Worm (Caenorhabditis elegans) whole organism, L2 larva: ENCODE data around the gene lgc-15.

Experiments
- C34F6.9 ChIP-seq: fragments of 150-350 bp; optimal IDR thresholded peaks from 2 replicates; lab custom pipeline; 2014; ENCODE audit warnings: missing biosample characterization, missing genetic modification characterization
- F13H6.1 ChIP-seq: sonication (generic microtip); optimal IDR thresholded peaks from 2 replicates; lab custom pipeline; 2016; ENCODE audit warnings: missing genetic modification characterization, missing compliant biosample characterization
- R02D3.7 ChIP-seq: fragments of 150-350 bp; optimal IDR thresholded peaks from 2 replicates; lab custom pipeline; 2014; ENCODE audit warnings: missing biosample characterization, missing genetic modification characterization
- Y55F3AM.14 ChIP-seq: fragments of 200-800 bp; sonication (Bioruptor generic); optimal IDR thresholded peaks from 2 replicates; lab custom pipeline; 2018; ENCODE audit warnings: mild to moderate bottlenecking, missing genetic modification characterization, missing compliant biosample characterization
- ZK546.5 ChIP-seq: sonication (generic microtip); optimal IDR thresholded peaks from 2 replicates; lab custom pipeline; 2017; ENCODE audit warnings: missing biosample characterization, missing genetic modification characterization
- alr-1 ChIP-seq: fragments of 150-350 bp; optimal IDR thresholded peaks from 2 replicates; lab custom pipeline; 2014; ENCODE audit warnings: missing biosample characterization, missing genetic modification characterization
- ama-1 ChIP-seq: fragments of 150-350 bp; optimal IDR thresholded peaks from 2 replicates; lab custom pipeline; 2018; ENCODE audit warnings: inconsistent platforms
- blmp-1 ChIP-seq: sonication (generic microtip); optimal IDR thresholded peaks from 2 replicates; lab custom pipeline; 2017; ENCODE audit warnings: missing genetic modification characterization, mild to moderate bottlenecking, missing compliant biosample characterization, antibody characterized with exemption, moderate library complexity; ENCODE audit not compliant: insufficient read depth
- ceh-82 ChIP-seq: fragments of 150-350 bp; optimal IDR thresholded peaks from 2 replicates; lab custom pipeline; 2014; ENCODE audit warnings: missing biosample characterization, missing genetic modification characterization
- crh-2 ChIP-seq: sonication (generic microtip); optimal IDR thresholded peaks from 2 replicates; lab custom pipeline; 2017; ENCODE audit warnings: missing biosample characterization, missing genetic modification characterization
- dmd-4 ChIP-seq: sonication (generic microtip); optimal IDR thresholded peaks from 2 replicates; lab custom pipeline; 2017; ENCODE audit warnings: missing biosample characterization, missing genetic modification characterization
- elt-1 ChIP-seq: fragments of 150-350 bp; optimal IDR thresholded peaks from 2 replicates; lab custom pipeline; 2014; ENCODE audit warnings: missing biosample characterization, missing genetic modification characterization
- elt-3 ChIP-seq: sonication (generic microtip); optimal IDR thresholded peaks from 2 replicates; lab custom pipeline; 2017; ENCODE audit warnings: missing biosample characterization, missing genetic modification characterization
- gmeb-1 ChIP-seq: fragments of 150-350 bp; optimal IDR thresholded peaks from 2 replicates; lab custom pipeline; 2014; ENCODE audit warnings: missing biosample characterization, missing genetic modification characterization
- lin-11 ChIP-seq: fragments of 150-350 bp; sonication (generic microtip); optimal IDR thresholded peaks from 2 replicates; lab custom pipeline; 2014; ENCODE audit warnings: missing biosample characterization, missing genetic modification characterization, inconsistent platforms, mixed read lengths
- lin-13 ChIP-seq: fragments of 150-350 bp; optimal IDR thresholded peaks from 2 replicates; lab custom pipeline; 2014; ENCODE audit warnings: missing biosample characterization, missing genetic modification reagents, missing genetic modification characterization
- lin-39 ChIP-seq: fragments of 150-350 bp; optimal IDR thresholded peaks from 2 replicates; lab custom pipeline; 2014; ENCODE audit warnings: missing biosample characterization, missing genetic modification reagents, missing genetic modification characterization
- lsy-2 ChIP-seq, 2 experiments: fragments of 150-350 bp in 1 of 2; sonication (generic microtip) in 1 of 2; optimal IDR thresholded peaks; 2 replicates each; lab custom pipeline; 2014 to 2017; ENCODE audit warnings: missing biosample characterization in 2 of 2, missing genetic modification characterization in 2 of 2
- mab-5 ChIP-seq: fragments of 150-350 bp; optimal IDR thresholded peaks from 2 replicates; lab custom pipeline; 2014; ENCODE audit warnings: missing biosample characterization, missing genetic modification characterization
- mbf-1 ChIP-seq: sonication (generic microtip); optimal IDR thresholded peaks from 2 replicates; lab custom pipeline; 2017; ENCODE audit warnings: missing biosample characterization, missing genetic modification characterization
- mdl-1 ChIP-seq, 2 experiments: fragments of 150-350 bp in 1 of 2; sonication (generic microtip) in 1 of 2; optimal IDR thresholded peaks; 2 replicates each; lab custom pipeline; 2017; ENCODE audit warnings: missing biosample characterization in 2 of 2, missing genetic modification characterization in 2 of 2
- nhr-10 ChIP-seq: sonication (generic microtip); optimal IDR thresholded peaks from 2 replicates; lab custom pipeline; 2017; ENCODE audit warnings: missing biosample characterization, missing genetic modification characterization
- nhr-12 ChIP-seq: fragments of 150-350 bp; optimal IDR thresholded peaks from 2 replicates; lab custom pipeline; 2014; ENCODE audit warnings: missing biosample characterization, missing genetic modification characterization
- nhr-129 ChIP-seq: fragments of 150-350 bp; optimal IDR thresholded peaks from 2 replicates; lab custom pipeline; 2014; ENCODE audit warnings: missing biosample characterization, missing genetic modification characterization
- nhr-21 ChIP-seq: fragments of 150-350 bp; optimal IDR thresholded peaks from 2 replicates; lab custom pipeline; 2014; ENCODE audit warnings: missing biosample characterization, missing genetic modification characterization
- nhr-237 ChIP-seq: fragments of 150-350 bp; optimal IDR thresholded peaks from 2 replicates; lab custom pipeline; 2014; ENCODE audit warnings: missing biosample characterization, missing genetic modification characterization
- nhr-25 ChIP-seq: fragments of 150-350 bp; sonication (generic microtip); optimal IDR thresholded peaks from 3 replicates; lab custom pipeline; 2014; ENCODE audit warnings: missing biosample characterization, missing genetic modification characterization
- nhr-6 ChIP-seq: fragments of 150-350 bp; optimal IDR thresholded peaks from 2 replicates; lab custom pipeline; 2014; ENCODE audit warnings: missing biosample characterization, missing genetic modification characterization
- nhr-77 ChIP-seq: fragments of 150-350 bp; optimal IDR thresholded peaks from 2 replicates; lab custom pipeline; 2014; ENCODE audit warnings: missing biosample characterization, missing genetic modification characterization
- peb-1 ChIP-seq: fragments of 150-350 bp; optimal IDR thresholded peaks from 2 replicates; lab custom pipeline; 2014; ENCODE audit warnings: missing biosample characterization, missing genetic modification characterization
- sem-4 ChIP-seq: fragments of 150-350 bp; optimal IDR thresholded peaks from 2 replicates; lab custom pipeline; 2014; ENCODE audit warnings: missing biosample characterization, missing genetic modification reagents, missing genetic modification characterization
- sma-3 ChIP-seq: sonication (generic microtip); optimal IDR thresholded peaks from 2 replicates; lab custom pipeline; 2016; ENCODE audit warnings: missing genetic modification reagents, missing genetic modification characterization, missing compliant biosample characterization
- sma-9 ChIP-seq, 2 experiments: fragments of 150-350 bp in 1 of 2; sonication (generic microtip) in 1 of 2; optimal IDR thresholded peaks; 2 replicates each; lab custom pipeline; 2014 to 2016; ENCODE audit warnings: missing genetic modification characterization in 2 of 2, mild to moderate bottlenecking in 1 of 2, missing biosample characterization in 1 of 2, missing compliant biosample characterization in 1 of 2, missing genetic modification reagents in 1 of 2, moderate library complexity in 1 of 2
- snpc-4 ChIP-seq: fragments of 150-350 bp; optimal IDR thresholded peaks from 2 replicates; lab custom pipeline; 2014; ENCODE audit warnings: missing biosample characterization, missing genetic modification characterization
- unc-39 ChIP-seq: fragments of 150-350 bp; optimal IDR thresholded peaks from 2 replicates; lab custom pipeline; 2014; ENCODE audit warnings: missing biosample characterization, missing genetic modification characterization
- unc-62 ChIP-seq: fragments of 150-350 bp; optimal IDR thresholded peaks from 2 replicates; lab custom pipeline; 2014; ENCODE audit warnings: missing biosample characterization, missing genetic modification reagents, missing genetic modification characterization
- zag-1 ChIP-seq: fragments of 150-350 bp; optimal IDR thresholded peaks from 2 replicates; lab custom pipeline; 2014; ENCODE audit warnings: missing biosample characterization, missing genetic modification characterization
- ztf-1 ChIP-seq: fragments of 200-800 bp; sonication (Bioruptor generic); conservative IDR thresholded peaks from 2 replicates; pipeline ENCODE4 v1.3.6; 2022; ENCODE audit warnings: missing genetic modification characterization, missing compliant biosample characterization
- ztf-11 ChIP-seq: sonication (generic microtip); optimal IDR thresholded peaks from 2 replicates; lab custom pipeline; 2017; ENCODE audit warnings: missing biosample characterization, missing genetic modification characterization
- ztf-4 ChIP-seq: fragments of 150-350 bp; optimal IDR thresholded peaks from 2 replicates; lab custom pipeline; 2014; ENCODE audit warnings: missing biosample characterization, missing genetic modification characterization

lgc-15 gene

DNA sequence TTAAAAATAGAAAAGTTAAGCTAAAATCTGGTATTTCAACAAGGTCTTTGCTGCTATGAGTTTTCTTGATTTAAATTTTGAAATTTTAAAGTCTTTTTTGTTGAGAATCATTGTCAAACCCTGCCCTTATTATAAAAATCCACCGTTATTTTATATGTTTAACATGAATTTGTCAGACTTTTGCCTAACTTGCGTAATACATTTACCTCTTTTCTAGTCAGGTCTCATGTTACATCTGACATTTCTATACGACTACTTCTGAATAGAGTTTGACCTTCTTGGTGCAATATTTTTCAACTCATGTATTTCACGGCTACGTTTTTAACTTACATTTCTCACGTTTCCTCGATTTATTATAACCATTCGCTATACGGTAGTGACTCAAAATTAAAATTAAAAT is at the start of gene lgc-15:
Gene lgc-15 (plus strand): TSS at position 301 of the 400 bp plus-strand sequence.
- TF ChIP-seq elt-3 (tag; lab: Kevin White, UChicago) = no peak
- no peak for TF ChIP-seq ztf-11

DNA sequence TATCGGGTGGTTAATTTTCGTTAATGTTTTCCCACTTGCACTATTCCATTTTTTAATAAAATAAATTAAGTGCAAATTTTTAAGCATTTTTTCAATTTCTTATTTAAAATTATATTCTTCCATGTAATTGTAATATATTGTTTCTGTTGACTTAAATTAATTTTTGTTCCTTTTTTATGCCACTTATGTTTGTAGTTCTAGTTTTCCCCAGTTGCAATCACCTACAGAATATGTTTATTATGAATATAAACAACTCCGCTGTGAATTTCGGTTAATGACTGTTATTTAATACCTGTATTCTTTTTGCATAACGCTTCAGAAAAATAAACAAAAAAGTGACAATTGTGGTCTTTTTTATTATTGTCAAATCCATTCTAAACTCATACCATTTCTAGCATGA is 49.2 kb upstream of the lgc-15 start, which contains the start of gene lgc-23:
Gene lgc-23 (plus strand): TSS at position 301 of the 400 bp plus-strand sequence.
- TF ChIP-seq alr-1 (tag; lab: Kevin White, UChicago) = no peak
- TF ChIP-seq lin-11 (tag; lab: Kevin White, UChicago) = no peak
- TF ChIP-seq F13H6.1 (tag; lab: Kevin White, UChicago) = no peak
- no peak for TF ChIP-seq unc-62
- TF ChIP-seq nhr-12 (tag; lab: Kevin White, UChicago) = no peak
- TF ChIP-seq unc-39 = no peak
- no peak for TF ChIP-seq sma-9 (GFP tag; optimal IDR thresholded peaks at IDR 0.05; lab: Kevin White, UChicago)
- no peak for TF ChIP-seq sma-9 (tag; optimal IDR thresholded peaks at IDR 0.05; lab: Kevin White, UChicago)
- no peak for TF ChIP-seq C34F6.9
- TF ChIP-seq nhr-6 (tag; lab: Kevin White, UChicago) = no peak
- no peak for TF ChIP-seq ZK546.5 (tag; lab: Kevin White, UChicago)
- TF ChIP-seq gmeb-1 (tag; lab: Kevin White, UChicago) = no peak
- TF ChIP-seq dmd-4 (tag; lab: Kevin White, UChicago) = no peak
- TF ChIP-seq elt-1 = no peak
- no peak for TF ChIP-seq elt-3 (tag; lab: Kevin White, UChicago)
- no peak for TF ChIP-seq lin-13
- no peak for TF ChIP-seq nhr-77 (tag; lab: Kevin White, UChicago)
- no peak for TF ChIP-seq nhr-25
- TF ChIP-seq ama-1 (lab: Kevin White, UChicago) = no peak
- TF ChIP-seq, all 48 proteins: peak for 0

DNA sequence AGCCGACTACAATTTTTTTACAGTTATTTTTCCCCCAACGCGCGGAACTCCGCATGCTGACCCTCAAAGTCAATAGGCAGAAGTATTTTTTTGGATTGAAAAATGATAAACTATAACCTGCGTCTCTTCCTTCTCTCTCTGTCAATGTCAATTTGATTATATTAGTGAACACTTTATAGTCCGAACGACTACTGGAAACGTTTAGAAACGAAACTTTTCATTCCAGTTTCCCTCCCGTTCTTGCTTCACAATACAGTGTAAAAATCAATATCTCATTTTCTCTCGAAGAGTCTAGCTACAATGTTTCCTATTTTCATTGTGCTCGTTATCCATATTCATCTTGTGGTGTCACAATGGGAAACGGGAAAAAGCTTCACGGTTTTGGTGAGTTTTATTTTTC is 45.9 kb upstream of the lgc-15 start, which contains the start of gene lgc-24:
Gene lgc-24 (plus strand): TSS at position 301 of the 400 bp plus-strand sequence.
- TF ChIP-seq Y55F3AM.14 (GFP tag; lab: Kevin White, UChicago) (no peak), nhr-21 (tag; lab: Kevin White, UChicago) (no peak), nhr-237 (tag; lab: Kevin White, UChicago) (no peak), unc-39 (no peak), crh-2 (tag; lab: Kevin White, UChicago) (no peak), sma-3 (GFP tag; lab: Kevin White, UChicago) (no peak), C34F6.9 (no peak), mab-5 (tag; lab: Kevin White, UChicago) (no peak), nhr-129 (no peak), lin-39 (tag; lab: Kevin White, UChicago) (no peak), ztf-1 (GFP tag; lab: Robert Waterston, UW) (no peak), sem-4 (no peak), snpc-4 (tag; lab: Kevin White, UChicago) (no peak), mdl-1 (tag; optimal IDR thresholded peaks at IDR 0.05; lab: Kevin White, UChicago) (no peak), alr-1 (tag; lab: Kevin White, UChicago) (no peak), nhr-10 (tag; lab: Kevin White, UChicago) (no peak), peb-1 (no peak), mbf-1 (tag; lab: Kevin White, UChicago) (no peak), F13H6.1 (tag; lab: Kevin White, UChicago) (no peak), lsy-2 (tag; optimal IDR thresholded peaks at IDR 0.05; lab: Kevin White, UChicago) (no peak)

DNA sequence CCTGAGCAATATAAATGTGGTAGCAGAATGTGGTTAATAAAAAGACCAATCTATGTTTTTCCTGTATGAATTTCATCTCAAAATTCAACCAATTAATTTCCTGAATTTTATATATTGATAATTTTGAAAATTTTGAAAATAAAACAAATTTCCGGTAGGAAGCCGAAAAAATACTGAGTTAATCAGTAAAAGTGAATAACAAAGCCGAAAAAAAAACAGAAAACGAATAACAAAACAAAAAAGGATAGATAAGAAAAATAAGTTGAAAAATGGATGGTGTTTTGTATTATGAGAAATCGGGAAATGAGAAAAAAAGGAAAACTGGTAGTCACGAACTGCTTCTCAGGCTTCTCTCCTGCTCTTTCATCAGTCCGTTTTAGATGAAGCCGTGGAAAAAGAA is 40.4 kb upstream of the lgc-15 start, which contains the start of gene tmem-145:
Gene tmem-145 (minus strand): TSS at position 101 of the 400 bp plus-strand sequence.
- TF ChIP-seq unc-62 (no peak), ztf-4 (tag; lab: Kevin White, UChicago) (no peak), zag-1 (no peak), ceh-82 (tag; lab: Kevin White, UChicago) (no peak), mab-5 (tag; lab: Kevin White, UChicago) (no peak), R02D3.7 (tag; lab: Kevin White, UChicago) (no peak), lin-11 (tag; lab: Kevin White, UChicago) (no peak), blmp-1 (tag; lab: Kevin White, UChicago) (no peak), lsy-2 (tag; optimal IDR thresholded peaks at IDR 0.05; lab: Kevin White, UChicago) (no peak), ama-1 (lab: Kevin White, UChicago) (no peak)
- TF ChIP-seq, all 48 proteins: peak for 0
